Worm (Caenorhabditis elegans) whole organism, L4 larva: ENCODE data around the gene ZK813.4.

ENCODE experiments used
- Y48G9A.11 ChIP-seq: fragments of 200-800 bp; sonication (Bioruptor generic); IDR thresholded peaks from 2 replicates; pipeline ENCODE4 v1.3.6; 2022; ENCODE audit warnings: missing genetic modification reagents, missing genetic modification characterization, missing compliant biosample characterization
- ZK546.5 ChIP-seq, 2 experiments: sonication (generic microtip); optimal IDR thresholded peaks; 2 replicates each; lab custom pipeline; 2017; ENCODE audit warnings: missing biosample characterization in 2 of 2, missing genetic modification characterization in 2 of 2
- aha-1 ChIP-seq: fragments of 150-350 bp; peaks from one replicate; lab custom pipeline; 2014; ENCODE audit warnings: missing biosample characterization, missing genetic modification characterization
- arid-1 ChIP-seq: fragments of 200-800 bp; sonication (Bioruptor generic); conservative IDR thresholded peaks from 2 replicates; pipeline ENCODE4 v1.3.6; 2022; ENCODE audit warnings: missing genetic modification reagents, missing genetic modification characterization, missing compliant biosample characterization
- ceh-28 ChIP-seq: fragments of 150-350 bp; optimal IDR thresholded peaks from 2 replicates; lab custom pipeline; 2014; ENCODE audit warnings: missing biosample characterization, missing genetic modification reagents, missing genetic modification characterization
- ceh-32 ChIP-seq: sonication (generic microtip); optimal IDR thresholded peaks from 2 replicates; lab custom pipeline; 2016; ENCODE audit warnings: mild to moderate bottlenecking, missing genetic modification characterization, missing compliant biosample characterization; ENCODE audit not compliant: poor library complexity
- ceh-82 ChIP-seq: sonication (generic microtip); optimal IDR thresholded peaks from 2 replicates; lab custom pipeline; 2017; ENCODE audit warnings: missing biosample characterization, missing genetic modification characterization
- ces-1 ChIP-seq: fragments of 150-350 bp; sonication (generic microtip); optimal IDR thresholded peaks from 4 replicates; lab custom pipeline; 2014; ENCODE audit warnings: missing biosample characterization, missing genetic modification reagents, missing genetic modification characterization
- ctbp-1 ChIP-seq: fragments of 200-800 bp; sonication (Bioruptor generic); IDR thresholded peaks from 2 replicates; pipeline ENCODE4 v1.3.6; 2022; ENCODE audit warnings: missing genetic modification reagents, missing genetic modification characterization, missing compliant biosample characterization
- daf-16 ChIP-seq, 3 experiments: sonication (generic microtip); optimal IDR thresholded peaks; 2 replicates each; lab custom pipeline; 2016 to 2017; ENCODE audit warnings: missing genetic modification characterization in 3 of 3, missing genetic modification reagents in 3 of 3, mild to moderate bottlenecking in 2 of 3, missing compliant biosample characterization in 2 of 3, missing biosample characterization in 1 of 3, moderate library complexity in 1 of 3
- dmd-6 ChIP-seq: fragments of 200-800 bp; sonication (Bioruptor generic); IDR thresholded peaks from 2 replicates; pipeline ENCODE4 v1.3.6; 2022; ENCODE audit warnings: missing genetic modification reagents, missing genetic modification characterization, missing compliant biosample characterization
- fkh-10 ChIP-seq: fragments of 150-350 bp; optimal IDR thresholded peaks from 2 replicates; lab custom pipeline; 2014; ENCODE audit warnings: missing biosample characterization, missing genetic modification reagents, missing genetic modification characterization
- fos-1 ChIP-seq: fragments of 150-350 bp; optimal IDR thresholded peaks from 2 replicates; lab custom pipeline; 2014; ENCODE audit warnings: missing biosample characterization, missing genetic modification characterization
- hif-1 ChIP-seq, 2 experiments: sonication (generic microtip); optimal IDR thresholded peaks; 2 replicates each; lab custom pipeline; 2016 to 2017; ENCODE audit warnings: missing compliant biosample characterization in 2 of 2, missing genetic modification characterization in 2 of 2, missing genetic modification reagents in 2 of 2, missing genotype in 2 of 2, mild to moderate bottlenecking in 1 of 2
- hlh-11 ChIP-seq: fragments of 200-800 bp; sonication (Bioruptor generic); optimal IDR thresholded peaks from 2 replicates; lab custom pipeline; 2018; ENCODE audit warnings: mild to moderate bottlenecking, missing genetic modification characterization, missing compliant biosample characterization
- hlh-30 ChIP-seq: sonication (generic microtip); optimal IDR thresholded peaks from 2 replicates; lab custom pipeline; 2017; ENCODE audit warnings: antibody characterized with exemption, mild to moderate bottlenecking, missing genetic modification characterization, missing compliant biosample characterization; ENCODE audit not compliant: insufficient read depth
- hmg-1.1 ChIP-seq: fragments of 200-800 bp; sonication (Bioruptor generic); IDR thresholded peaks from 2 replicates; pipeline ENCODE4 v1.3.6; 2022; ENCODE audit warnings: missing genetic modification reagents, missing genetic modification characterization, missing compliant biosample characterization
- jun-1 ChIP-seq: fragments of 150-350 bp; optimal IDR thresholded peaks from 2 replicates; lab custom pipeline; 2014; ENCODE audit warnings: missing biosample characterization, missing genetic modification reagents, missing genetic modification characterization
- lim-7 ChIP-seq: fragments of 200-800 bp; sonication (Bioruptor generic); IDR thresholded peaks from 2 replicates; pipeline ENCODE4 v1.3.6; 2022; ENCODE audit warnings: missing genetic modification characterization, missing compliant biosample characterization
- lin-1 ChIP-seq: fragments of 200-800 bp; sonication (Bioruptor generic); IDR thresholded peaks from 2 replicates; pipeline ENCODE4 v1.3.6; 2022; ENCODE audit warnings: missing genetic modification reagents, missing genetic modification characterization, missing compliant biosample characterization
- lin-13 ChIP-seq: fragments of 150-350 bp; optimal IDR thresholded peaks from 2 replicates; lab custom pipeline; 2014; ENCODE audit warnings: missing biosample characterization, missing genetic modification reagents, missing genetic modification characterization
- lin-29 ChIP-seq: fragments of 200-800 bp; sonication (Bioruptor generic); IDR thresholded peaks from 2 replicates; pipeline ENCODE4 v1.3.6; 2022; ENCODE audit warnings: missing genetic modification reagents, missing genetic modification characterization, missing compliant biosample characterization
- lin-38 ChIP-seq: fragments of 200-800 bp; sonication (Bioruptor generic); IDR thresholded peaks from 2 replicates; pipeline ENCODE4 v1.3.6; 2022; ENCODE audit warnings: missing genetic modification reagents, missing genetic modification characterization, missing compliant biosample characterization
- mdl-1 ChIP-seq, 2 experiments: fragments of 150-350 bp in 1 of 2; sonication (generic microtip) in 1 of 2; optimal IDR thresholded peaks; 2 replicates each; lab custom pipeline; 2014 to 2017; ENCODE audit warnings: missing biosample characterization in 2 of 2, missing genetic modification characterization in 2 of 2
- mdt-29 ChIP-seq: fragments of 200-800 bp; sonication (Bioruptor generic); IDR thresholded peaks from 2 replicates; pipeline ENCODE4 v1.3.6; 2022; ENCODE audit warnings: missing genetic modification reagents, missing genetic modification characterization, missing compliant biosample characterization
- mep-1 ChIP-seq: fragments of 150-350 bp; sonication (generic microtip); optimal IDR thresholded peaks from 3 replicates; lab custom pipeline; 2014; ENCODE audit warnings: missing biosample characterization, missing genetic modification characterization
- mes-2 ChIP-seq: sonication (generic microtip); optimal IDR thresholded peaks from 2 replicates; lab custom pipeline; 2016; ENCODE audit warnings: missing genotype, mild to moderate bottlenecking, missing genetic modification characterization, missing compliant biosample characterization; ENCODE audit not compliant: poor library complexity, severe bottlenecking
- mxl-3 ChIP-seq: fragments of 200-800 bp; sonication (Bioruptor generic); optimal IDR thresholded peaks from 2 replicates; lab custom pipeline; 2018; ENCODE audit warnings: mild to moderate bottlenecking, missing genetic modification characterization, missing compliant biosample characterization
- nhr-10 ChIP-seq: fragments of 150-350 bp; optimal IDR thresholded peaks from 2 replicates; lab custom pipeline; 2014; ENCODE audit warnings: missing biosample characterization, missing genetic modification characterization
- nhr-11 ChIP-seq: fragments of 150-350 bp; optimal IDR thresholded peaks from 2 replicates; lab custom pipeline; 2014; ENCODE audit warnings: missing biosample characterization, missing genetic modification characterization
- nhr-25 ChIP-seq: sonication (generic microtip); optimal IDR thresholded peaks from 2 replicates; lab custom pipeline; 2017; ENCODE audit warnings: missing genetic modification characterization, mild to moderate bottlenecking, missing compliant biosample characterization, antibody characterized with exemption, moderate library complexity, borderline replicate concordance; ENCODE audit not compliant: insufficient read depth
- nhr-42 ChIP-seq: fragments of 200-800 bp; sonication (Bioruptor generic); IDR thresholded peaks from 2 replicates; pipeline ENCODE4 v1.3.6; 2022; ENCODE audit warnings: missing genetic modification characterization, missing compliant biosample characterization
- nhr-6 ChIP-seq: fragments of 150-350 bp; optimal IDR thresholded peaks from 2 replicates; lab custom pipeline; 2014; ENCODE audit warnings: missing biosample characterization, missing genetic modification characterization
- nhr-76 ChIP-seq: fragments of 150-350 bp; optimal IDR thresholded peaks from 2 replicates; lab custom pipeline; 2014; ENCODE audit warnings: missing biosample characterization, missing genetic modification characterization
- pqm-1 ChIP-seq: sonication (generic microtip); optimal IDR thresholded peaks from 2 replicates; lab custom pipeline; 2017; ENCODE audit warnings: missing biosample characterization, missing genetic modification characterization
- sdz-12 ChIP-seq: fragments of 200-800 bp; sonication (Bioruptor generic); optimal IDR thresholded peaks from 2 replicates; lab custom pipeline; 2018; ENCODE audit warnings: mild to moderate bottlenecking, missing genetic modification characterization, missing compliant biosample characterization
- set-16 ChIP-seq: fragments of 200-800 bp; sonication (Bioruptor generic); IDR thresholded peaks from 2 replicates; pipeline ENCODE4 v1.3.6; 2022; ENCODE audit warnings: missing genetic modification reagents, missing genetic modification characterization, missing compliant biosample characterization
- snpc-4 ChIP-seq: fragments of 150-350 bp; optimal IDR thresholded peaks from 2 replicates; lab custom pipeline; 2014; ENCODE audit warnings: missing biosample characterization, missing genetic modification characterization
- unc-62 ChIP-seq, 3 experiments: fragments of 150-350 bp in 1 of 3; sonication (generic microtip); optimal IDR thresholded peaks in 2 of 3; peaks in 1 of 3; 1 replicate in 1 of 3; 2 replicates in 2 of 3; lab custom pipeline; 2014 to 2017; ENCODE audit warnings: missing biosample characterization in 3 of 3, missing genetic modification characterization in 3 of 3, missing genetic modification reagents in 3 of 3, missing genotype in 1 of 3
- vab-7 ChIP-seq: fragments of 200-800 bp; sonication (Bioruptor generic); IDR thresholded peaks from 2 replicates; pipeline ENCODE4 v1.3.6; 2022; ENCODE audit warnings: missing genetic modification reagents, missing genetic modification characterization, missing compliant biosample characterization
- zip-11 ChIP-seq: fragments of 200-800 bp; sonication (Bioruptor generic); IDR thresholded peaks from 2 replicates; pipeline ENCODE4 v1.3.6; 2022; ENCODE audit warnings: missing genetic modification characterization, missing compliant biosample characterization
- zip-2 ChIP-seq: fragments of 150-350 bp; optimal IDR thresholded peaks from 2 replicates; lab custom pipeline; 2014; ENCODE audit warnings: missing biosample characterization, missing genetic modification characterization

Gene ZK813.4

DNA sequence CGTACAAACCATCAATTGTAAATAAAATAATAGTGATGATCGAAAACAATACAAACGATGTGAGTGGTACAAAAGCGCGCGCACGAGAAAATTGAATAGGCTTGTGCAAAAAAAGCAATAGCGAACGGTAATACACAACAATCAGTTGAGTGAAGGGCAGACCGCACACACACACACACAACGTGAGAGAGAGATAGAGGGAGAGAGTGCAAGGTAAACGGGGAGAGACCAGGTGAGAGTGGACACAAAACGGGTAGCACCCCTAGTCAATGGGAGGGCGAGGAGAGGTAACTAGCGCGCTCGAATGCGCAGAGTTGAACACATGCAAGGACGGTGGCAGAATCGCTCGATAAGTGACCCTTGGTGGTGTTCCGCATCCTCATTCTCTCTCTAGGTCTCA is 42.3 kb upstream of the ZK813.4 start (continued):
- TF ChIP-seq nhr-42 (GFP tag; lab: Robert Waterston, UW) (no peak), sdz-12 (GFP tag; lab: Kevin White, UChicago) (no peak), fos-1 (tag; lab: Kevin White, UChicago) (no peak), ces-1 (no peak), hif-1 (tag; optimal IDR thresholded peaks at IDR 0.05; lab: Kevin White, UChicago) (peak in 1 of 2 experiments; percentile 4), arid-1 (GFP tag; lab: Robert Waterston, UW) (no peak), hmg-1.1 (GFP tag; lab: Robert Waterston, UW) (0 out of 2 replicates have a peak, but pooled peaks have one; percentile 53), nhr-76 (tag; lab: Kevin White, UChicago) (no peak), lin-29 (GFP tag; lab: Robert Waterston, UW) (no peak), mdl-1 (tag; optimal IDR thresholded peaks at IDR 0.05; lab: Kevin White, UChicago) (peak in 1 of 2 experiments; percentile 74), daf-16 (GFP tag; optimal IDR thresholded peaks at IDR 0.05; lab: Kevin White, UChicago) (no peak), daf-16 (tag; optimal IDR thresholded peaks at IDR 0.05; lab: Kevin White, UChicago) (peak; percentile 64), mdt-29 (GFP tag; lab: Robert Waterston, UW) (no peak), lin-13 (no peak), ceh-32 (tag; lab: Kevin White, UChicago) (no peak), zip-2 (tag; lab: Kevin White, UChicago) (no peak)

DNA sequence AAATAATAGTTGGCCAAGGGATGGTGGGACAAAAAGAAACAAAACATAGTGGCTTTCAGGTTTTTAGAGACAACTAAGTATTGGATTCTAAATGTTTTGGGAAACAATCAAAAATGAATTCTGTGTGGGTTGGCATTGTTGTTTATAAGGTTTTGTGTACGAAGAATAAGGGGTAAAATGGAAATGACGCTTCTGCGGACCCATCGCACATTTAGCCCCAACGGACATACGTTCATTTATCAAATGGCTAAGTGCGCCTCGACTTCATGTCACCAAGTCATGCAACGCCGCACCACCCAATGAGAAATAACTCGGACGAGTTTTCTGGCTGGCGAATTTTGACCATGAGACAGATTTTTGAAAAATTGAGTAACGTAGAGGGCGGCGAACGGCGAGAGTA is 40.4 kb upstream of the ZK813.4 start:
- TF ChIP-seq nhr-25 (tag; lab: Kevin White, UChicago) (no peak), lin-1 (GFP tag; lab: Robert Waterston, UW) (no peak), unc-62 (GFP tag; optimal IDR thresholded peaks at IDR 0.05 in 1 of 2; lab: Kevin White, UChicago) (peak in 1 of 2 experiments; percentile 55), unc-62 (tag; optimal IDR thresholded peaks at IDR 0.05; lab: Kevin White, UChicago) (no peak), ZK546.5 (tag; optimal IDR thresholded peaks at IDR 0.05; lab: Kevin White, UChicago) (no peak), zip-11 (GFP tag; lab: Robert Waterston, UW) (no peak), lin-38 (GFP tag; lab: Robert Waterston, UW) (no peak)

DNA sequence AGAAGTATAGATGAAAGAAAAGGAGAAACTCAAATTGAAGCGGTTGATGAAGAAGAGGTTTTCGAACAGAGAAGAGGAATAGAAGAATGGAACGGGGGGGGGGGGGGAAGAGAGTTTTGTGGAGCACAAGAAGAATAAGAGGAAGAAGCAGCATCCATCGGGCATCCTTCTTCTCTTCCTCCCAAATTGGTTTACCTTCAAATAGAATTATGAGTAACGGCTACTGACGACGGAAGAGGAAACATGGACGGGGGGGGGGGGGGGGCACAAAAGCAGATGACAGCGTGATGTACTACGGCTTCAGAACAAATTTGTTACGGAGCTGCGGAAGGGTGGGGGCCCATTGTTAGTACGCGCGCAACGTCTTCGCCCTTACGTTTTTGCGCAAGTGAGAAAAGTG is 39.4 kb upstream of the ZK813.4 start:
- TF ChIP-seq mep-1 (tag; lab: Kevin White, UChicago) (no peak), ceh-32 (tag; lab: Kevin White, UChicago) (no peak), hlh-11 (tag; lab: Kevin White, UChicago) (no peak), ceh-28 (tag; lab: Kevin White, UChicago) (no peak), ces-1 (peak; percentile 78), nhr-11 (no peak), daf-16 (GFP tag; optimal IDR thresholded peaks at IDR 0.05; lab: Kevin White, UChicago) (no peak), daf-16 (tag; optimal IDR thresholded peaks at IDR 0.05; lab: Kevin White, UChicago) (no peak), zip-11 (GFP tag; lab: Robert Waterston, UW) (no peak), dmd-6 (no peak), set-16 (GFP tag; lab: Robert Waterston, UW) (peak; percentile 29; the same call in 1 of the 2 replicates), fkh-10 (GFP tag; lab: Kevin White, UChicago) (no peak), ctbp-1 (GFP tag; lab: Robert Waterston, UW) (peak; percentile 69; the same call in 1 of the 2 replicates), ceh-82 (tag; lab: Kevin White, UChicago) (no peak), hif-1 (tag; optimal IDR thresholded peaks at IDR 0.05; lab: Kevin White, UChicago) (no peak)

DNA sequence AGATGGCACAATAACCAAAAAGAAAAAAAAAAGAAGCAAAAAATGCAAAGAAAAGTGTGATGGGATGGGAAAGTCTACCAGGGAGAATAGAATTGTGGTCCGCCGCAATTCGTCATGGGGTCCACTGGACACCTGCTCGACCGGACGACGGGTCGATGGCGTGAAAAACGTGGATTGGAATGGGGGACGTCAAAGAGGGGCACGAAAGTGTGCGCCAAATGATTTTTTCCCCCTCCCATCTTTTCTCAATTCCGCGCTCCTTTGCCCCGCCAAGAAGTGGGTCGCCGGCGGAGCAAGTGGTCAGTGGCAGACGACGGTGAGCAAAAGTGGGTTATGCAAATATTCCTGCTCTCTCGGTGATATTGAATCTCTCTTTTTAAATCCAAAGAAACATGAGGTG is 38.0 kb upstream of the ZK813.4 start:
- no peak for TF ChIP-seq mep-1 (tag; lab: Kevin White, UChicago)
- TF ChIP-seq hlh-11 (tag; lab: Kevin White, UChicago), result peak; percentile 10
- no peak for TF ChIP-seq vab-7
- TF ChIP-seq mes-2 (tag; lab: Kevin White, UChicago), result peak; percentile 26
- TF ChIP-seq mxl-3 (GFP tag; lab: Kevin White, UChicago), result no peak
- peak; percentile 79 for TF ChIP-seq aha-1 (tag; lab: Kevin White, UChicago)
- TF ChIP-seq nhr-11, result no peak
- no peak for TF ChIP-seq jun-1 (tag; lab: Kevin White, UChicago)
- no peak for TF ChIP-seq nhr-42 (GFP tag; lab: Robert Waterston, UW)
- no peak for TF ChIP-seq snpc-4 (tag; lab: Kevin White, UChicago)
- no peak for TF ChIP-seq pqm-1 (tag; lab: Kevin White, UChicago)
- TF ChIP-seq Y48G9A.11 (GFP tag; lab: Robert Waterston, UW), result no peak
- peak; percentile 15 for TF ChIP-seq hlh-30 (tag; lab: Kevin White, UChicago)
- peak; percentile 66 for TF ChIP-seq set-16 (GFP tag; lab: Robert Waterston, UW)
- TF ChIP-seq nhr-10 (tag; lab: Kevin White, UChicago), result no peak
- TF ChIP-seq lim-7 (GFP tag; lab: Robert Waterston, UW), result no peak
- TF ChIP-seq nhr-6 (tag; lab: Kevin White, UChicago), result no peak
